Worm (Caenorhabditis elegans) whole organism, L1 larva: ENCODE data around the gene lgc-44.

Experiments
- Y116A8C.19 ChIP-seq: sonication (generic microtip); optimal IDR thresholded peaks from 2 replicates; lab custom pipeline; 2016; ENCODE audit warnings: missing compliant biosample characterization, missing genetic modification characterization, borderline replicate concordance
- dpl-1 ChIP-seq, 3 experiments: fragments of 150-350 bp in 2 of 3; sonication (generic microtip) in 1 of 3; optimal IDR thresholded peaks; 2 replicates each; lab custom pipeline; 2014 to 2017; ENCODE audit warnings: missing biosample characterization in 3 of 3, missing genetic modification characterization in 3 of 3, missing genetic modification reagents in 3 of 3
- nhr-11 ChIP-seq: fragments of 150-350 bp; optimal IDR thresholded peaks from 2 replicates; lab custom pipeline; 2014; ENCODE audit warnings: missing biosample characterization, missing genetic modification characterization
- unc-62 ChIP-seq: fragments of 150-350 bp; optimal IDR thresholded peaks from 2 replicates; lab custom pipeline; 2014; ENCODE audit warnings: missing biosample characterization, missing genetic modification reagents, missing genetic modification characterization

DNA sequence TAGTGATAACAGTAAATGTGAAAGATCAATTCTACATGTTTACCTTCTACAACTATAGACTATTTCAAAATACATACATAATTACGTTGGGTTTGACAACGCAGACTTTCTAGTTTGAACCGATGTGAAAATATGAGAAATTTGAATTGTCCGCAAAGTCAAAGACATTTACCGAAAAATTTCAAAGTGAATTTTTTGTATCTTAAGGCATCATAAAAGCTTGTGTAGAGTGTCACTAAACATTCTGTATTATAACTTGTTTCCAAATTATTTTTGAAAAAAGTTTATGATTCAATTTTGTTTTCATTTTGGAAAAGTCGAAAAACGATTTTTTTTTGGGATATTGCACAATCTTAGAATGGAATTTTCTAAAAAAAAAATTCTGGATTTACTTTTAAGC lies 36.8 kb downstream of the lgc-44 start:
- no peak for TF ChIP-seq nhr-11 (tag; lab: Kevin White, UChicago)
- TF ChIP-seq unc-62 (GFP tag; lab: Kevin White, UChicago): no peak
- TF ChIP-seq Y116A8C.19 (tag; lab: Kevin White, UChicago): no peak
- TF ChIP-seq dpl-1 (GFP tag; optimal IDR thresholded peaks at IDR 0.05; lab: Kevin White, UChicago): no peak
